Fruit fly (Drosophila melanogaster) whole organism, embryonic: Measurements from ENCODE around the gene Tsp74F.
A peak's percentile ranks its signal among the peaks of the same experiment; 100 is the strongest.

Experiments
- BtbVII ChIP-seq: fragments of 200-800 bp; sonication (Bioruptor generic); optimal IDR thresholded peaks from 3 replicates; lab custom pipeline; 2017; ENCODE audit warnings: missing biosample characterization, mild to moderate bottlenecking, missing genetic modification characterization
- CG12104 ChIP-seq: fragments of 200-800 bp; sonication (Bioruptor generic); optimal IDR thresholded peaks from 3 replicates; lab custom pipeline; 2016; ENCODE audit warnings: missing biosample characterization, missing genetic modification characterization
- CG12391 ChIP-seq: fragments of 200-800 bp; sonication (Bioruptor generic); optimal IDR thresholded peaks from 3 replicates; lab custom pipeline; 2018; ENCODE audit warnings: missing biosample characterization, mild to moderate bottlenecking, missing genetic modification characterization, moderate library complexity
- CG12942 ChIP-seq: fragments of 200-800 bp; sonication (Bioruptor generic); optimal IDR thresholded peaks from 3 replicates; lab custom pipeline; 2016; ENCODE audit warnings: missing biosample characterization, missing genetic modification characterization
- CG13287 ChIP-seq: fragments of 200-800 bp; sonication (Bioruptor generic); IDR thresholded peaks from 2 replicates; pipeline ENCODE4 v1.3.6; 2022; ENCODE audit warnings: missing biosample characterization, missing genetic modification characterization; ENCODE audit not compliant: partially characterized antibody
- CG13424 ChIP-seq: fragments of 200-800 bp; sonication (Bioruptor generic); optimal IDR thresholded peaks from 2 replicates; lab custom pipeline; 2019; ENCODE audit warnings: missing biosample characterization, mild to moderate bottlenecking, missing genetic modification characterization, moderate library complexity
- CG13775 ChIP-seq: fragments of 200-800 bp; sonication (Bioruptor generic); optimal IDR thresholded peaks from 3 replicates; lab custom pipeline; 2017; ENCODE audit warnings: missing biosample characterization, mild to moderate bottlenecking, missing genetic modification characterization
- CG13894 ChIP-seq: fragments of 200-800 bp; sonication (Bioruptor generic); optimal IDR thresholded peaks from 3 replicates; lab custom pipeline; 2018; ENCODE audit warnings: missing biosample characterization, mild to moderate bottlenecking, missing genetic modification characterization, moderate library complexity
- CG14965 ChIP-seq: fragments of 200-800 bp; sonication (Bioruptor generic); optimal IDR thresholded peaks from 2 replicates; lab custom pipeline; 2016; ENCODE audit warnings: missing biosample characterization, missing genetic modification characterization, borderline replicate concordance
- CG1602 ChIP-seq: fragments of 200-800 bp; sonication (Bioruptor generic); optimal IDR thresholded peaks from 3 replicates; lab custom pipeline; 2016; ENCODE audit warnings: missing biosample characterization, missing genetic modification characterization
- CG17328 ChIP-seq: fragments of 200-800 bp; sonication (Bioruptor generic); IDR thresholded peaks from 2 replicates; pipeline ENCODE4 v1.3.6; 2022; ENCODE audit warnings: missing biosample characterization, missing genetic modification characterization
- CG18599 ChIP-seq: fragments of 200-800 bp; sonication (Bioruptor generic); optimal IDR thresholded peaks from 3 replicates; lab custom pipeline; 2017; ENCODE audit warnings: missing biosample characterization, missing genetic modification characterization, mild to moderate bottlenecking, moderate library complexity, missing genetic modification reagents
- CG2116 ChIP-seq: fragments of 200-800 bp; sonication (Bioruptor generic); optimal IDR thresholded peaks from 3 replicates; lab custom pipeline; 2018; ENCODE audit warnings: missing biosample characterization, mild to moderate bottlenecking, missing genetic modification characterization
- CG2129 ChIP-seq: fragments of 200-800 bp; sonication (Bioruptor generic); IDR thresholded peaks from 2 replicates; pipeline ENCODE4 v1.3.6; 2022; ENCODE audit warnings: missing biosample characterization, missing genetic modification characterization; ENCODE audit not compliant: partially characterized antibody
- CG30020 ChIP-seq: fragments of 200-800 bp; optimal IDR thresholded peaks from 2 replicates; lab custom pipeline; 2019; ENCODE audit warnings: missing biosample characterization, mild to moderate bottlenecking, missing genetic modification characterization, moderate library complexity
- CG3163 ChIP-seq: fragments of 200-800 bp; sonication (Bioruptor generic); optimal IDR thresholded peaks from 3 replicates; lab custom pipeline; 2016; ENCODE audit warnings: missing biosample characterization, missing genetic modification characterization
- CG3995 ChIP-seq: fragments of 200-800 bp; sonication (Bioruptor generic); optimal IDR thresholded peaks from 3 replicates; lab custom pipeline; 2016; ENCODE audit warnings: missing biosample characterization, missing genetic modification characterization
- CG4282 ChIP-seq: fragments of 200-800 bp; sonication (Bioruptor generic); optimal IDR thresholded peaks from 2 replicates; lab custom pipeline; 2016; ENCODE audit warnings: missing biosample characterization, missing genetic modification characterization
- CG6813 ChIP-seq: fragments of 200-800 bp; sonication (Bioruptor generic); optimal IDR thresholded peaks from 2 replicates; lab custom pipeline; 2017; ENCODE audit warnings: missing biosample characterization, missing genetic modification characterization, mild to moderate bottlenecking, moderate library complexity, missing genetic modification reagents
- CG7786 ChIP-seq: fragments of 200-800 bp; sonication (Bioruptor generic); optimal IDR thresholded peaks from 2 replicates; lab custom pipeline; 2016; ENCODE audit warnings: missing biosample characterization, missing genetic modification characterization
- CG8290 ChIP-seq, 3 experiments: fragments of 200-800 bp; sonication (Bioruptor generic); optimal IDR thresholded peaks; 2 replicates each; lab custom pipeline; 2016 to 2019; ENCODE audit warnings: missing biosample characterization in 3 of 3, missing genetic modification characterization in 3 of 3, mild to moderate bottlenecking in 2 of 3, moderate library complexity in 1 of 3
- CG9797 ChIP-seq: fragments of 200-800 bp; sonication (Bioruptor generic); optimal IDR thresholded peaks from 3 replicates; lab custom pipeline; 2018; ENCODE audit warnings: missing biosample characterization, mild to moderate bottlenecking, missing genetic modification characterization
- CHES-1-like ChIP-seq: fragments of 200-800 bp; sonication (Bioruptor generic); optimal IDR thresholded peaks from 2 replicates; lab custom pipeline; 2016; ENCODE audit warnings: missing biosample characterization, missing genetic modification characterization
- Camta ChIP-seq: fragments of 200-800 bp; sonication (Bioruptor generic); optimal IDR thresholded peaks from 2 replicates; lab custom pipeline; 2016; ENCODE audit warnings: missing biosample characterization, missing genetic modification characterization
- D19A ChIP-seq: fragments of 200-800 bp; optimal IDR thresholded peaks from 3 replicates; lab custom pipeline; 2019; ENCODE audit warnings: missing biosample characterization, mild to moderate bottlenecking, missing genetic modification characterization, moderate library complexity
- Dll ChIP-seq: fragments of 200-800 bp; sonication (Bioruptor generic); IDR thresholded peaks from 4 replicates; pipeline ENCODE4 v1.3.6; 2022; ENCODE audit warnings: missing biosample characterization, missing genetic modification characterization; ENCODE audit not compliant: partially characterized antibody
- Elba2 ChIP-seq: fragments of 200-800 bp; sonication (Bioruptor generic); optimal IDR thresholded peaks from 3 replicates; lab custom pipeline; 2016; ENCODE audit warnings: missing biosample characterization, missing genetic modification characterization
- Hmx ChIP-seq: fragments of 200-800 bp; sonication (Bioruptor generic); optimal IDR thresholded peaks from 2 replicates; lab custom pipeline; 2016; ENCODE audit warnings: missing biosample characterization, missing genetic modification characterization
- Mad ChIP-seq: fragments of 200-800 bp; sonication (Bioruptor generic); optimal IDR thresholded peaks from 2 replicates; lab custom pipeline; 2016; ENCODE audit warnings: missing biosample characterization, missing genetic modification characterization
- Med ChIP-seq: fragments of 200-800 bp; sonication (Bioruptor generic); peaks from one replicate; lab custom pipeline; 2016; ENCODE audit warnings: missing biosample characterization, missing genetic modification characterization, mild to moderate bottlenecking, inconsistent platforms, moderate library complexity
- Myb ChIP-seq: fragments of 200-800 bp; sonication (Bioruptor generic); optimal IDR thresholded peaks from 2 replicates; lab custom pipeline; 2016; ENCODE audit warnings: missing biosample characterization, missing genetic modification characterization
- NK7.1 ChIP-seq: fragments of 200-800 bp; sonication (Bioruptor generic); optimal IDR thresholded peaks from 3 replicates; lab custom pipeline; 2016; ENCODE audit warnings: missing biosample characterization, missing genetic modification characterization
- NfI ChIP-seq: fragments of 200-800 bp; sonication (Bioruptor generic); optimal IDR thresholded peaks from 3 replicates; lab custom pipeline; 2018; ENCODE audit warnings: missing biosample characterization, mild to moderate bottlenecking, missing genetic modification characterization, moderate library complexity
- Scr ChIP-seq: fragments of 200-800 bp; sonication (Bioruptor generic); IDR thresholded peaks from 2 replicates; pipeline ENCODE4 v1.3.6; 2022; ENCODE audit warnings: missing biosample characterization, missing genetic modification characterization; ENCODE audit not compliant: partially characterized antibody
- Sin3A ChIP-seq: fragments of >200 bp; optimal IDR thresholded peaks from 2 replicates; lab custom pipeline; 2018
- Trl ChIP-seq, 3 experiments: fragments of >200 bp in 2 of 3; fragments of 200-800 bp in 1 of 3; sonication (Bioruptor generic) in 1 of 3; optimal IDR thresholded peaks; 2 replicates in 1 of 3; 3 replicates in 2 of 3; lab custom pipeline; 2016 to 2017; ENCODE audit warnings: missing biosample characterization in 1 of 3, missing genetic modification characterization in 1 of 3
- YL-1 ChIP-seq: fragments of 200-800 bp; sonication (Bioruptor generic); optimal IDR thresholded peaks from 3 replicates; lab custom pipeline; 2017; ENCODE audit warnings: missing biosample characterization, mild to moderate bottlenecking, missing genetic modification characterization
- abd-A ChIP-seq: fragments of 200-800 bp; sonication (Bioruptor generic); optimal IDR thresholded peaks from 3 replicates; lab custom pipeline; 2019; ENCODE audit warnings: missing biosample characterization, mild to moderate bottlenecking, missing genetic modification characterization, moderate library complexity
- bab2 ChIP-seq: fragments of 200-800 bp; sonication (Bioruptor generic); optimal IDR thresholded peaks from 2 replicates; lab custom pipeline; 2016; ENCODE audit warnings: missing biosample characterization, missing genetic modification characterization
- bbx ChIP-seq: fragments of 200-800 bp; sonication (Bioruptor generic); IDR thresholded peaks from 2 replicates; pipeline ENCODE4 v1.3.6; 2022; ENCODE audit warnings: missing biosample characterization, missing genetic modification characterization; ENCODE audit not compliant: partially characterized antibody
- cato ChIP-seq: fragments of 200-800 bp; sonication (Bioruptor generic); optimal IDR thresholded peaks from 2 replicates; lab custom pipeline; 2016; ENCODE audit warnings: missing biosample characterization, missing genetic modification characterization, borderline replicate concordance
- crc ChIP-seq: fragments of 200-800 bp; sonication (Bioruptor generic); optimal IDR thresholded peaks from 2 replicates; lab custom pipeline; 2016; ENCODE audit warnings: missing biosample characterization, missing genetic modification characterization
- en ChIP-seq: fragments of 200-800 bp; sonication (Bioruptor generic); optimal IDR thresholded peaks from 2 replicates; lab custom pipeline; 2016; ENCODE audit warnings: missing biosample characterization, missing genetic modification characterization
- gce ChIP-seq: fragments of 200-800 bp; sonication (Bioruptor generic); IDR thresholded peaks from 3 replicates; pipeline ENCODE4 v1.3.6; 2022; ENCODE audit warnings: missing biosample characterization, missing genetic modification characterization
- klu ChIP-seq: fragments of 200-800 bp; sonication (Bioruptor generic); IDR thresholded peaks from 2 replicates; pipeline ENCODE4 v1.3.6; 2022; ENCODE audit warnings: missing biosample characterization, missing genetic modification characterization
- p53 ChIP-seq: fragments of 200-800 bp; sonication (Bioruptor generic); optimal IDR thresholded peaks from 2 replicates; lab custom pipeline; 2016; ENCODE audit warnings: missing biosample characterization, missing genetic modification characterization
- sc ChIP-seq, 3 experiments: fragments of >200 bp in 2 of 3; fragments of 200-800 bp in 1 of 3; sonication (Bioruptor generic) in 1 of 3; optimal IDR thresholded peaks; 2 replicates in 2 of 3; 3 replicates in 1 of 3; lab custom pipeline; 2017; ENCODE audit warnings: mild to moderate bottlenecking in 1 of 3, missing biosample characterization in 1 of 3, missing genetic modification characterization in 1 of 3, missing genetic modification reagents in 1 of 3
- slbo ChIP-seq: fragments of 200-800 bp; sonication (Bioruptor generic); IDR thresholded peaks from 2 replicates; pipeline ENCODE4 v1.3.6; 2022; ENCODE audit warnings: missing biosample characterization, missing genetic modification characterization
- tup ChIP-seq: fragments of 200-800 bp; sonication (Bioruptor generic); optimal IDR thresholded peaks from 2 replicates; lab custom pipeline; 2016; ENCODE audit warnings: missing biosample characterization, mild to moderate bottlenecking, missing genetic modification characterization, moderate library complexity

Tsp74F gene

DNA sequence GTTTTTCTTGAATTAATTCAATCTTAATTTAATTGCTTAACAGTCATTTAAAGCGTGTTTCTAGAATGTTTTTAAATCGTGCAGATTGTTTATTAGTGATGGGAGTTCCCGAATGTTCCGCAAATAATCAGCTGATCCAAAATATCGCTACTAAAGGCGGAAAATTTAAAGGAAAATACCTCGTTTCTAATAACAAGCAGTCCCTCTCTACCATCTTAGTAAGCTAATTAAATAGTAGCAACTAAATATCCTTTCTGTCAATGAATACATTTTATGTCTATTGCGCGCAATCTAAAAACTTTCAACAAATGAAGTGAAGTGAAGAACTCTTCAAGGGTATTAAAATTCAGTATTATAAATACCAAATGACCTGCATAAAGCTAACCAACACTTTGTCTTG, 16.8 kb upstream of the Tsp74F start, which contains the start of gene CG5290 (continued):
- TF ChIP-seq CG3995 (GFP tag; lab: Kevin White, UChicago) (peak; percentile 88), NfI (GFP tag; lab: Kevin White, UChicago) (peak; percentile 7), CG1602 (GFP tag; lab: Kevin White, UChicago) (peak; percentile 6), klu (GFP tag; lab: Robert Waterston, UW) (no peak), Trl (optimal IDR thresholded peaks at IDR 0.05; lab: Kevin White, UChicago) (no peak), Trl (GFP tag; optimal IDR thresholded peaks at IDR 0.05; lab: Kevin White, UChicago) (peak; percentile 65), abd-A (peak; percentile 7), CHES-1-like (GFP tag; lab: Kevin White, UChicago) (peak; percentile 17), NK7.1 (peak; percentile 14), CG13894 (tag; lab: Kevin White, UChicago) (peak; percentile 30), CG2129 (GFP tag; lab: Robert Waterston, UW) (peak; percentile 54), CG12942 (GFP tag; lab: Kevin White, UChicago) (peak; percentile 8), CG2116 (peak; percentile 59), CG17328 (GFP tag; lab: Robert Waterston, UW) (no peak), CG9797 (peak; percentile 12), CG12391 (tag; lab: Kevin White, UChicago) (peak; percentile 49), CG3163 (peak; percentile 31), Sin3A (peak; percentile 4), tup (GFP tag; lab: Kevin White, UChicago) (no peak), CG13775 (GFP tag; lab: Kevin White, UChicago) (peak; percentile 33), CG4282 (GFP tag; lab: Kevin White, UChicago) (no peak), bab2 (GFP tag; lab: Kevin White, UChicago) (peak; percentile 28), Camta (GFP tag; lab: Kevin White, UChicago) (peak; percentile 27), CG30020 (no peak), sc (optimal IDR thresholded peaks at IDR 0.05; lab: Kevin White, UChicago) (no peak), sc (GFP tag; optimal IDR thresholded peaks at IDR 0.05; lab: Kevin White, UChicago) (no peak), Mad (GFP tag; lab: Kevin White, UChicago) (no peak), CG8290 (GFP tag; optimal IDR thresholded peaks at IDR 0.05; lab: Kevin White, UChicago) (peak; percentile 4), CG8290 (tag; optimal IDR thresholded peaks at IDR 0.05; lab: Kevin White, UChicago) (peak in 1 of 2 experiments; percentile 1), Med (GFP tag; lab: Kevin White, UChicago) (peak; percentile 92), CG13287 (GFP tag; lab: Robert Waterston, UW) (peak; percentile 80), BtbVII (GFP tag; lab: Kevin White, UChicago) (no peak), en (GFP tag; lab: Kevin White, UChicago) (no peak), Dll (GFP tag; lab: Robert Waterston, UW) (peak; percentile 79), gce (GFP tag; lab: Robert Waterston, UW) (no peak), Hmx (no peak), CG18599 (GFP tag; lab: Kevin White, UChicago) (no peak), Scr (peak; percentile 77), YL-1 (GFP tag; lab: Kevin White, UChicago) (no peak), bbx (GFP tag; lab: Robert Waterston, UW) (no peak; the same call in 1 of the 2 replicates), CG7786 (GFP tag; lab: Kevin White, UChicago) (no peak), D19A (tag; lab: Kevin White, UChicago) (no peak), CG13424 (tag; lab: Kevin White, UChicago) (peak; percentile 20), Myb (GFP tag; lab: Kevin White, UChicago) (peak; percentile 69), crc (GFP tag; lab: Kevin White, UChicago) (peak; percentile 13), CG12104 (GFP tag; lab: Kevin White, UChicago) (no peak), slbo (GFP tag; lab: Robert Waterston, UW) (peak; percentile 43; the same call in 1 of the 2 replicates), CG6813 (GFP tag; lab: Kevin White, UChicago) (no peak), cato (GFP tag; lab: Kevin White, UChicago) (peak; percentile 11), Elba2 (no peak), CG14965 (GFP tag; lab: Kevin White, UChicago) (no peak), p53 (no peak)
